Fruit fly (Drosophila melanogaster) whole organism, embryonic: ENCODE data around the gene CG12289.

Experiments used
- Adf1 ChIP-seq: fragments of 200-800 bp; sonication (Bioruptor generic); IDR thresholded peaks from 2 replicates; pipeline ENCODE4 v1.3.6; 2022; ENCODE audit warnings: missing biosample characterization, missing genetic modification characterization
- CG10321 ChIP-seq: fragments of 200-800 bp; sonication (Bioruptor generic); IDR thresholded peaks from 2 replicates; pipeline ENCODE4 v1.3.6; 2022; ENCODE audit warnings: missing biosample characterization, missing genetic modification characterization
- CG10431 ChIP-seq: fragments of 200-800 bp; sonication (Bioruptor generic); optimal IDR thresholded peaks from 3 replicates; lab custom pipeline; 2018; ENCODE audit warnings: missing biosample characterization, mild to moderate bottlenecking, missing genetic modification characterization
- CG12104 ChIP-seq: fragments of 200-800 bp; sonication (Bioruptor generic); optimal IDR thresholded peaks from 3 replicates; lab custom pipeline; 2016; ENCODE audit warnings: missing biosample characterization, missing genetic modification characterization
- CG12299 ChIP-seq: fragments of 200-800 bp; sonication (Bioruptor generic); optimal IDR thresholded peaks from 2 replicates; lab custom pipeline; 2018; ENCODE audit warnings: missing biosample characterization, mild to moderate bottlenecking, missing genetic modification characterization
- CG12769 ChIP-seq: fragments of 200-800 bp; sonication (Bioruptor generic); optimal IDR thresholded peaks from 2 replicates; lab custom pipeline; 2019; ENCODE audit warnings: missing biosample characterization, mild to moderate bottlenecking, missing genetic modification characterization, moderate library complexity
- CG13775 ChIP-seq: fragments of 200-800 bp; sonication (Bioruptor generic); optimal IDR thresholded peaks from 3 replicates; lab custom pipeline; 2017; ENCODE audit warnings: missing biosample characterization, mild to moderate bottlenecking, missing genetic modification characterization
- CG2712 ChIP-seq: fragments of 200-800 bp; optimal IDR thresholded peaks from 3 replicates; lab custom pipeline; 2019; ENCODE audit warnings: missing biosample characterization, mild to moderate bottlenecking, missing genetic modification characterization, moderate library complexity
- CG2875 ChIP-seq: fragments of 200-800 bp; sonication (Bioruptor generic); optimal IDR thresholded peaks from 2 replicates; lab custom pipeline; 2017; ENCODE audit warnings: missing biosample characterization, mild to moderate bottlenecking, missing genetic modification characterization, missing genetic modification reagents
- CG30431 ChIP-seq: fragments of 200-800 bp; sonication (Bioruptor generic); optimal IDR thresholded peaks from 2 replicates; lab custom pipeline; 2017; ENCODE audit warnings: missing biosample characterization, missing genetic modification characterization
- CG31224 ChIP-seq: fragments of 200-800 bp; sonication (Bioruptor generic); IDR thresholded peaks from 2 replicates; pipeline ENCODE4 v1.3.6; 2022; ENCODE audit warnings: missing biosample characterization, missing genetic modification characterization
- CG4854 ChIP-seq: fragments of 200-800 bp; sonication (Bioruptor generic); optimal IDR thresholded peaks from 2 replicates; lab custom pipeline; 2016; ENCODE audit warnings: missing biosample characterization, missing genetic modification characterization, inconsistent platforms
- CG5953 ChIP-seq: fragments of 200-800 bp; sonication (Bioruptor generic); IDR thresholded peaks from 2 replicates; pipeline ENCODE4 v1.3.6; 2022; ENCODE audit warnings: missing biosample characterization, missing genetic modification characterization
- CG7745 ChIP-seq: fragments of 200-800 bp; sonication (Bioruptor generic); optimal IDR thresholded peaks from 2 replicates; lab custom pipeline; 2018; ENCODE audit warnings: missing biosample characterization, mild to moderate bottlenecking, missing genetic modification characterization, moderate library complexity
- CG8388 ChIP-seq: fragments of 200-800 bp; sonication (Bioruptor generic); optimal IDR thresholded peaks from 2 replicates; lab custom pipeline; 2019; ENCODE audit warnings: missing biosample characterization, mild to moderate bottlenecking, missing genetic modification characterization, moderate library complexity
- Deaf1 ChIP-seq: fragments of 200-800 bp; optimal IDR thresholded peaks from 3 replicates; lab custom pipeline; 2019; ENCODE audit warnings: missing biosample characterization, mild to moderate bottlenecking, missing genetic modification characterization, moderate library complexity
- Dek ChIP-seq: fragments of 200-800 bp; sonication (Bioruptor generic); optimal IDR thresholded peaks from 3 replicates; lab custom pipeline; 2019; ENCODE audit warnings: missing biosample characterization, mild to moderate bottlenecking, missing genetic modification characterization, moderate library complexity
- Dip3 ChIP-seq: fragments of 200-800 bp; sonication (Bioruptor generic); optimal IDR thresholded peaks from 3 replicates; lab custom pipeline; 2016; ENCODE audit warnings: missing biosample characterization, missing genetic modification characterization
- Elba2 ChIP-seq: fragments of 200-800 bp; sonication (Bioruptor generic); optimal IDR thresholded peaks from 3 replicates; lab custom pipeline; 2016; ENCODE audit warnings: missing biosample characterization, missing genetic modification characterization
- Fer1 ChIP-seq: fragments of 200-800 bp; sonication (Bioruptor generic); optimal IDR thresholded peaks from 2 replicates; lab custom pipeline; 2017; ENCODE audit warnings: missing biosample characterization, mild to moderate bottlenecking, missing genetic modification characterization
- GATAe ChIP-seq: fragments of 200-800 bp; sonication (Bioruptor generic); conservative IDR thresholded peaks from 2 replicates; pipeline ENCODE4 v1.3.6; 2022; ENCODE audit warnings: missing biosample characterization, missing genetic modification characterization
- Ptx1 ChIP-seq: fragments of 200-800 bp; sonication (Bioruptor generic); IDR thresholded peaks from 2 replicates; pipeline ENCODE4 v1.3.6; 2022; ENCODE audit warnings: missing biosample characterization, missing genetic modification characterization
- Taf1 ChIP-seq: fragments of 200-800 bp; sonication (Bioruptor generic); IDR thresholded peaks from 2 replicates; pipeline ENCODE4 v1.3.6; 2022; ENCODE audit warnings: missing biosample characterization, missing genetic modification characterization
- Usf ChIP-seq: fragments of 200-800 bp; sonication (Bioruptor generic); optimal IDR thresholded peaks from 2 replicates; lab custom pipeline; 2017; ENCODE audit warnings: missing genotype, missing biosample characterization, missing genetic modification characterization
- Vsx1 ChIP-seq: fragments of 200-800 bp; sonication (Bioruptor generic); optimal IDR thresholded peaks from 2 replicates; lab custom pipeline; 2017; ENCODE audit warnings: missing biosample characterization, mild to moderate bottlenecking, missing genetic modification characterization, missing genetic modification reagents
- crol ChIP-seq: fragments of 200-800 bp; sonication (Bioruptor generic); IDR thresholded peaks from 2 replicates; pipeline ENCODE4 v1.3.6; 2022; ENCODE audit warnings: missing biosample characterization, missing genetic modification characterization
- cwo ChIP-seq: fragments of 200-800 bp; sonication (Bioruptor generic); optimal IDR thresholded peaks from 3 replicates; lab custom pipeline; 2017; ENCODE audit warnings: missing biosample characterization, missing genetic modification characterization, mild to moderate bottlenecking, moderate library complexity, missing genetic modification reagents
- dm ChIP-seq: fragments of 200-800 bp; sonication (Bioruptor generic); optimal IDR thresholded peaks from 3 replicates; lab custom pipeline; 2016; ENCODE audit warnings: missing biosample characterization, missing genetic modification characterization
- fd96Cb ChIP-seq: fragments of 200-800 bp; sonication (Bioruptor generic); optimal IDR thresholded peaks from 2 replicates; lab custom pipeline; 2018; ENCODE audit warnings: missing biosample characterization, mild to moderate bottlenecking, missing genetic modification characterization, moderate library complexity
- fru ChIP-seq: fragments of >200 bp; optimal IDR thresholded peaks from 2 replicates; lab custom pipeline; 2017
- gcm ChIP-seq: fragments of 200-800 bp; sonication (Bioruptor generic); optimal IDR thresholded peaks from 2 replicates; lab custom pipeline; 2019; ENCODE audit warnings: missing biosample characterization, mild to moderate bottlenecking, missing genetic modification characterization, moderate library complexity
- gro ChIP-seq: fragments of 200-800 bp; sonication (Bioruptor generic); optimal IDR thresholded peaks from 2 replicates; lab custom pipeline; 2016; ENCODE audit warnings: missing biosample characterization, missing genetic modification characterization
- her ChIP-seq: fragments of 200-800 bp; sonication (Bioruptor generic); optimal IDR thresholded peaks from 2 replicates; lab custom pipeline; 2016; ENCODE audit warnings: missing biosample characterization, missing genetic modification characterization
- knrl ChIP-seq: fragments of 200-800 bp; sonication (Bioruptor generic); IDR thresholded peaks from 3 replicates; pipeline ENCODE4 v1.3.6; 2022; ENCODE audit warnings: missing biosample characterization, missing genetic modification characterization; ENCODE audit not compliant: partially characterized antibody
- lbe ChIP-seq: fragments of 200-800 bp; sonication (Bioruptor generic); optimal IDR thresholded peaks from 2 replicates; lab custom pipeline; 2016; ENCODE audit warnings: missing biosample characterization, mild to moderate bottlenecking, missing genetic modification characterization
- nerfin-1 ChIP-seq: fragments of 200-800 bp; sonication (Bioruptor generic); optimal IDR thresholded peaks from 3 replicates; lab custom pipeline; 2019; ENCODE audit warnings: missing biosample characterization, mild to moderate bottlenecking, missing genetic modification characterization, moderate library complexity
- nerfin-2 ChIP-seq: fragments of 200-800 bp; sonication (Bioruptor generic); IDR thresholded peaks from 2 replicates; pipeline ENCODE4 v1.3.6; 2022; ENCODE audit warnings: missing biosample characterization, missing genetic modification characterization; ENCODE audit not compliant: partially characterized antibody
- org-1 ChIP-seq: fragments of 200-800 bp; sonication (Bioruptor generic); optimal IDR thresholded peaks from 2 replicates; lab custom pipeline; 2017; ENCODE audit warnings: missing biosample characterization, missing genetic modification characterization
- otp ChIP-seq: fragments of 200-800 bp; sonication (Bioruptor generic); IDR thresholded peaks from 3 replicates; pipeline ENCODE4, ENCODE4 v1.3.6; 2022; ENCODE audit warnings: missing biosample characterization, missing genetic modification characterization
- phol ChIP-seq: fragments of 200-800 bp; sonication (Bioruptor generic); optimal IDR thresholded peaks from 3 replicates; lab custom pipeline; 2018; ENCODE audit warnings: missing biosample characterization, mild to moderate bottlenecking, missing genetic modification characterization, moderate library complexity
- pzg ChIP-seq: fragments of 200-800 bp; sonication (Bioruptor generic); optimal IDR thresholded peaks from 3 replicates; lab custom pipeline; 2018; ENCODE audit warnings: missing biosample characterization, mild to moderate bottlenecking, missing genetic modification characterization, moderate library complexity
- sc ChIP-seq, 3 experiments: fragments of >200 bp in 2 of 3; fragments of 200-800 bp in 1 of 3; sonication (Bioruptor generic) in 1 of 3; optimal IDR thresholded peaks; 2 replicates in 2 of 3; 3 replicates in 1 of 3; lab custom pipeline; 2017; ENCODE audit warnings: mild to moderate bottlenecking in 1 of 3, missing biosample characterization in 1 of 3, missing genetic modification characterization in 1 of 3, missing genetic modification reagents in 1 of 3
- sd ChIP-seq: fragments of 200-800 bp; sonication (Bioruptor generic); optimal IDR thresholded peaks from 3 replicates; lab custom pipeline; 2018; ENCODE audit warnings: missing biosample characterization, mild to moderate bottlenecking, missing genetic modification characterization, moderate library complexity
- sens ChIP-seq: fragments of 200-800 bp; sonication (Bioruptor generic); peaks from one replicate; lab custom pipeline; 2016; ENCODE audit warnings: missing biosample characterization, missing genetic modification characterization
- sim ChIP-seq: fragments of 200-800 bp; sonication (Bioruptor generic); IDR thresholded peaks from 2 replicates; pipeline ENCODE4 v1.3.6; 2022; ENCODE audit warnings: missing biosample characterization, missing genetic modification characterization
- tgo ChIP-seq: fragments of 200-800 bp; sonication (Bioruptor generic); IDR thresholded peaks from 3 replicates; pipeline ENCODE4 v1.3.6; 2022; ENCODE audit warnings: missing biosample characterization, missing genetic modification characterization
- trem ChIP-seq: fragments of 200-800 bp; optimal IDR thresholded peaks from 3 replicates; lab custom pipeline; 2019; ENCODE audit warnings: missing biosample characterization, mild to moderate bottlenecking, missing genetic modification characterization, moderate library complexity
- tup ChIP-seq: fragments of 200-800 bp; sonication (Bioruptor generic); optimal IDR thresholded peaks from 2 replicates; lab custom pipeline; 2016; ENCODE audit warnings: missing biosample characterization, mild to moderate bottlenecking, missing genetic modification characterization, moderate library complexity
- zen2 ChIP-seq: fragments of 200-800 bp; sonication (Bioruptor generic); IDR thresholded peaks from 3 replicates; pipeline ENCODE4 v1.3.6; 2022; ENCODE audit warnings: missing biosample characterization, missing genetic modification characterization; ENCODE audit not compliant: partially characterized antibody

CG12289 gene

dm6 chr3L:11491222-11491873 lies 33.1 kb upstream of the CG12289 start (continued):
- TF ChIP-seq org-1 (GFP tag; lab: Kevin White, UChicago) = peak; percentile 32
- no peak for TF ChIP-seq Elba2 (GFP tag; lab: Kevin White, UChicago)
- TF ChIP-seq phol (tag; lab: Kevin White, UChicago) = peak; percentile 60
- no peak for TF ChIP-seq knrl
- peak; percentile 55; the same call in 1 of the 3 replicates for TF ChIP-seq otp (GFP tag; lab: Robert Waterston, UW)
- TF ChIP-seq CG8388 (GFP tag; lab: Kevin White, UChicago) = peak; percentile 6
- TF ChIP-seq CG13775 (GFP tag; lab: Kevin White, UChicago) = peak; percentile 47
- peak; percentile 56; the same call in 2 of the 3 replicates for TF ChIP-seq tgo
- peak; percentile 79 for TF ChIP-seq CG12769
- TF ChIP-seq CG12104 (GFP tag; lab: Kevin White, UChicago) = peak; percentile 15
- no peak for TF ChIP-seq fru (lab: Kevin White, UChicago)
- TF ChIP-seq Dek (tag; lab: Kevin White, UChicago) = peak; percentile 42
- TF ChIP-seq CG12299 = peak; percentile 9
- peak; percentile 33 for TF ChIP-seq nerfin-1 (tag; lab: Kevin White, UChicago)
- TF ChIP-seq tup (GFP tag; lab: Kevin White, UChicago) = no peak
- peak; percentile 25; the same call in 1 of the 2 replicates for TF ChIP-seq crol (GFP tag; lab: Robert Waterston, UW)
- TF ChIP-seq lbe (GFP tag; lab: Kevin White, UChicago) = peak; percentile 81
- no peak for TF ChIP-seq CG30431 (GFP tag; lab: Kevin White, UChicago)
- TF ChIP-seq pzg (GFP tag; lab: Kevin White, UChicago) = no peak
- TF ChIP-seq sd = peak; percentile 37
- TF ChIP-seq Taf1 (GFP tag; lab: Robert Waterston, UW) = peak; percentile 64; the same call in 1 of the 2 replicates
- TF ChIP-seq Ptx1 (GFP tag; lab: Robert Waterston, UW) = peak; percentile 72
- peak; percentile 89 for TF ChIP-seq sens
- peak; percentile 72 for TF ChIP-seq cwo (GFP tag; lab: Kevin White, UChicago)
- peak; percentile 40; the same call in 1 of the 2 replicates for TF ChIP-seq Adf1
- TF ChIP-seq Deaf1 = peak; percentile 25
- TF ChIP-seq dm (GFP tag; lab: Kevin White, UChicago) = no peak
- no peak for TF ChIP-seq CG7745 (tag; lab: Kevin White, UChicago)
- peak; percentile 77 for TF ChIP-seq gro (GFP tag; lab: Kevin White, UChicago)
- peak; percentile 37; the same call in 1 of the 2 replicates for TF ChIP-seq CG31224 (GFP tag; lab: Robert Waterston, UW)
- no peak for TF ChIP-seq nerfin-2 (GFP tag; lab: Robert Waterston, UW)
- TF ChIP-seq CG2712 (tag; lab: Kevin White, UChicago) = peak; percentile 70
- peak; percentile 60 for TF ChIP-seq Dip3 (GFP tag; lab: Kevin White, UChicago)
- TF ChIP-seq CG10321 = no peak
- no peak for TF ChIP-seq CG2875 (GFP tag; lab: Kevin White, UChicago)
- no peak for TF ChIP-seq CG10431 (GFP tag; lab: Kevin White, UChicago)
- TF ChIP-seq Vsx1 (GFP tag; lab: Kevin White, UChicago) = no peak
- peak; percentile 50 for TF ChIP-seq fd96Cb (tag; lab: Kevin White, UChicago)
- no peak for TF ChIP-seq GATAe (GFP tag; lab: Robert Waterston, UW)
- no peak for TF ChIP-seq sc (optimal IDR thresholded peaks at IDR 0.05; lab: Kevin White, UChicago)
- TF ChIP-seq sc (GFP tag; optimal IDR thresholded peaks at IDR 0.05; lab: Kevin White, UChicago) = no peak
- no peak for TF ChIP-seq zen2 (GFP tag; lab: Robert Waterston, UW)
- peak; percentile 14 for TF ChIP-seq trem (tag; lab: Kevin White, UChicago)
- TF ChIP-seq CG5953 (GFP tag; lab: Robert Waterston, UW) = 0 out of 2 replicates have a peak, but pooled peaks have one; percentile 33
- TF ChIP-seq Usf (GFP tag; lab: Kevin White, UChicago) = peak; percentile 47
- peak; percentile 48 for TF ChIP-seq her (GFP tag; lab: Kevin White, UChicago)
- peak; percentile 62 for TF ChIP-seq Fer1 (GFP tag; lab: Kevin White, UChicago)
- TF ChIP-seq CG4854 (GFP tag; lab: Kevin White, UChicago) = no peak
- TF ChIP-seq sim (GFP tag; lab: Robert Waterston, UW) = no peak
- no peak for TF ChIP-seq gcm (GFP tag; lab: Kevin White, UChicago)
